Worm (Caenorhabditis elegans): ENCODE data around the gene F49C12.4.

Gene F49C12.4

ce11 chrIV:9339205-9339604 is 35.3 kb upstream of the F49C12.4 start, which contains the start of gene T20D3.6:
T20D3.6 (minus strand) TSS chrIV:9339305.
- TF ChIP-seq T20F7.1 (GFP tag; optimal IDR thresholded peaks at IDR 0.05) (peak; percentile 28), daf-16 (GFP tag; optimal IDR thresholded peaks at IDR 0.05) (no peak), daf-16 (tag; optimal IDR thresholded peaks at IDR 0.05) (peak; percentile 17), fos-1 (tag; optimal IDR thresholded peaks at IDR 0.05) (no peak), pqm-1 (tag; optimal IDR thresholded peaks at IDR 0.05) (no peak)

DNA sequence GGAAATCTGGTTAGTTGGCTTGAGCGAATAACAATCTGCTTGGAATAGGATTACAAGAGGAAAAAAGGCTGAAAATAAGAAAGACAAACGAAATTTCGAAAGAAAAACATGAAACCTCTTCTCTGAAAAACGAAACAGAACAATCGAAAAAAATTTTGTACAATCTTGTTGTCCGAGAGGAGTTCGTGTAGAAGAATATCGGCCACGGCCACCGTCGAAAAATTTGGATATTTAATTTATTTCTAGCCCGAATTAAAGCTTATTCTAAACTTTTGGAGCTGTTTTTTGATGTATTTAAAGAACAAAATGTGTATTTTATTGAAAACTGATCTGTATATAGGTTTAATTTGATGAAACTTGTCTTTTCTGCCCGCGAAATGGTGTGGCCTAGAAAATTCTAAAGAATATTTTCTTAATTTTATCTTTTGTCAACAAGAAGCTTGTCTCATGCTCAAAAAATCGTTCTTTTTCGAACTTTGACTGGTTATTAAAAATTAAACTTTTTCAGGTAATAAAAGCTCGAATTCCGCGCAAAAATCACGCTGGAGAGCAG is 32.7 kb upstream of the F49C12.4 start, which contains the start of gene T20D3.5:
Gene T20D3.5 (plus strand): TSS at position 503 of the 553 bp plus-strand sequence.
- TF ChIP-seq lin-38 (GFP tag; IDR thresholded peaks at IDR 0.05) (no peak), nhr-42 (GFP tag; IDR thresholded peaks at IDR 0.05) (no peak), zag-1 (tag; optimal IDR thresholded peaks at IDR 0.05) (no peak), ces-1 (GFP tag; optimal IDR thresholded peaks at IDR 0.05) (no peak), mdl-1 (tag; optimal IDR thresholded peaks at IDR 0.05) (no peak), mep-1 (tag; optimal IDR thresholded peaks at IDR 0.05) (no peak), rbr-2 (tag; optimal IDR thresholded peaks at IDR 0.05) (no peak), saeg-2 (GFP tag; IDR thresholded peaks at IDR 0.05) (no peak), zip-2 (tag; optimal IDR thresholded peaks at IDR 0.05) (no peak), mes-2 (tag; optimal IDR thresholded peaks at IDR 0.05; ENCODE audit: poor library complexity, severe bottlenecking) (peak; percentile 66), unc-130 (GFP tag; optimal IDR thresholded peaks at IDR 0.05) (peak; percentile 67), lim-7 (GFP tag; IDR thresholded peaks at IDR 0.05) (no peak)

ce11 chrIV:9335552-9336251 is 31.8 kb upstream of the F49C12.4 start, which contains the start of the genes coa-4 and T20D3.14:
coa-4 (minus strand) TSS chrIV:9335602.
T20D3.14 (minus strand) TSS chrIV:9335909.
- peak; percentile 56 for TF ChIP-seq mes-2 (tag; optimal IDR thresholded peaks at IDR 0.05; ENCODE audit: poor library complexity, severe bottlenecking)
- TF ChIP-seq nhr-28 (tag; optimal IDR thresholded peaks at IDR 0.05), result peak; percentile 27
- 0 out of 2 replicates have a peak, but pooled peaks have one; percentile 8 for TF ChIP-seq ceh-20 (GFP tag; IDR thresholded peaks at IDR 0.05)
- TF ChIP-seq ceh-32 (tag; optimal IDR thresholded peaks at IDR 0.05; ENCODE audit: poor library complexity), result no peak
- no peak for TF ChIP-seq ztf-7 (tag; optimal IDR thresholded peaks at IDR 0.05)
- peak; percentile 75 for TF ChIP-seq dmd-6 (GFP tag; IDR thresholded peaks at IDR 0.05)
- TF ChIP-seq aha-1 (tag), result peak; percentile 63
- peak; percentile 64 for TF ChIP-seq hlh-11 (tag; optimal IDR thresholded peaks at IDR 0.05)
- peak; percentile 57 for TF ChIP-seq hlh-30 (tag; optimal IDR thresholded peaks at IDR 0.05; ENCODE audit: insufficient read depth)
- TF ChIP-seq hif-1 (tag; optimal IDR thresholded peaks at IDR 0.05), result no peak
- peak; percentile 49; the same call in 1 of the 2 replicates for TF ChIP-seq lin-1 (GFP tag; IDR thresholded peaks at IDR 0.05)
- no peak for TF ChIP-seq lin-13 (GFP tag; optimal IDR thresholded peaks at IDR 0.05)
- TF ChIP-seq skn-1 (tag; optimal IDR thresholded peaks at IDR 0.05), result no peak
- no peak for TF ChIP-seq daf-16 (GFP tag; optimal IDR thresholded peaks at IDR 0.05)
- peak; percentile 64 for TF ChIP-seq daf-16 (tag; optimal IDR thresholded peaks at IDR 0.05)
- TF ChIP-seq dpl-1 (GFP tag; optimal IDR thresholded peaks at IDR 0.05), result peak; percentile 35
- 0 out of 2 replicates have a peak, but pooled peaks have one; percentile 40 for TF ChIP-seq hmg-1.1 (GFP tag; IDR thresholded peaks at IDR 0.05)
- TF ChIP-seq dve-1 (tag; optimal IDR thresholded peaks at IDR 0.05; ENCODE audit: insufficient read depth), result peak; percentile 69
- no peak for TF ChIP-seq daf-12 (tag; optimal IDR thresholded peaks at IDR 0.05)
- peak in 1 of 2 experiments; percentile 57 for TF ChIP-seq lsy-2 (tag; optimal IDR thresholded peaks at IDR 0.05)
- TF ChIP-seq ceh-82 (tag; optimal IDR thresholded peaks at IDR 0.05), result no peak
- TF ChIP-seq pha-4 (GFP tag; IDR thresholded peaks at IDR 0.05), result no peak
- TF ChIP-seq pha-4 (tag; optimal IDR thresholded peaks at IDR 0.05), result peak; percentile 40
- peak; percentile 29; the same call in 1 of the 2 replicates for TF ChIP-seq lin-38 (GFP tag; IDR thresholded peaks at IDR 0.05)
- TF ChIP-seq mep-1 (tag; optimal IDR thresholded peaks at IDR 0.05), result peak; percentile 55
- peak; percentile 23 for TF ChIP-seq nhr-77 (tag; optimal IDR thresholded peaks at IDR 0.05)
- TF ChIP-seq rbr-2 (tag; optimal IDR thresholded peaks at IDR 0.05), result no peak
- TF ChIP-seq pqm-1 (tag; optimal IDR thresholded peaks at IDR 0.05), result peak; percentile 24

Measured in whole organism, L4 larva.